Fruit fly (Drosophila melanogaster) whole organism, adult: ENCODE measurements around the gene CG31954.

Source experiments
- CG11617 ChIP-seq: fragments of 200-800 bp; sonication (Bioruptor generic); optimal IDR thresholded peaks from 2 replicates; lab custom pipeline; 2017; ENCODE audit warnings: mild to moderate bottlenecking, missing biosample characterization, missing genetic modification reagents, missing genetic modification characterization
- CG12768 ChIP-seq: fragments of 200-800 bp; sonication (Bioruptor generic); optimal IDR thresholded peaks from 2 replicates; lab custom pipeline; 2017; ENCODE audit warnings: missing biosample characterization, missing genetic modification characterization, mild to moderate bottlenecking, moderate library complexity, missing genetic modification reagents
- CG14711 ChIP-seq: fragments of 200-800 bp; sonication (Bioruptor generic); optimal IDR thresholded peaks from 2 replicates; lab custom pipeline; 2018; ENCODE audit warnings: missing biosample characterization, mild to moderate bottlenecking, missing genetic modification characterization, moderate library complexity
- CG1620 ChIP-seq: fragments of 200-800 bp; sonication (Bioruptor generic); optimal IDR thresholded peaks from 2 replicates; lab custom pipeline; 2016; ENCODE audit warnings: missing biosample characterization, missing genetic modification characterization
- CG33017 ChIP-seq: fragments of 200-800 bp; sonication (Bioruptor generic); optimal IDR thresholded peaks from 2 replicates; lab custom pipeline; 2018; ENCODE audit warnings: missing biosample characterization, mild to moderate bottlenecking, missing genetic modification characterization, moderate library complexity
- CG5204 ChIP-seq: fragments of 200-800 bp; sonication (Bioruptor generic); optimal IDR thresholded peaks from 2 replicates; lab custom pipeline; 2016; ENCODE audit warnings: missing biosample characterization, missing genetic modification characterization
- CG7045 ChIP-seq: fragments of 200-800 bp; sonication (Bioruptor generic); optimal IDR thresholded peaks from 2 replicates; lab custom pipeline; 2017; ENCODE audit warnings: missing biosample characterization, mild to moderate bottlenecking, missing genetic modification characterization
- CG7101 ChIP-seq: fragments of 200-800 bp; sonication (Bioruptor generic); optimal IDR thresholded peaks from 2 replicates; lab custom pipeline; 2018; ENCODE audit warnings: missing biosample characterization, mild to moderate bottlenecking, missing genetic modification characterization, moderate library complexity
- Clk ChIP-seq: fragments of 200-800 bp; sonication (Bioruptor generic); optimal IDR thresholded peaks from 2 replicates; lab custom pipeline; 2017; ENCODE audit warnings: missing biosample characterization, missing genetic modification characterization
- Crg-1 ChIP-seq: fragments of 200-800 bp; sonication (Bioruptor generic); optimal IDR thresholded peaks from 2 replicates; lab custom pipeline; 2016; ENCODE audit warnings: missing biosample characterization, missing genetic modification characterization
- Hr96 ChIP-seq: fragments of 200-800 bp; sonication (Bioruptor generic); optimal IDR thresholded peaks from 2 replicates; lab custom pipeline; 2016; ENCODE audit warnings: missing biosample characterization, missing genetic modification characterization
- Mnt ChIP-seq: fragments of 200-800 bp; sonication (Bioruptor generic); optimal IDR thresholded peaks from 2 replicates; lab custom pipeline; 2016; ENCODE audit warnings: missing biosample characterization, mild to moderate bottlenecking, missing genetic modification characterization
- bab1 ChIP-seq: fragments of 200-800 bp; sonication (Bioruptor generic); optimal IDR thresholded peaks from 3 replicates; lab custom pipeline; 2019; ENCODE audit warnings: missing biosample characterization, mild to moderate bottlenecking, missing genetic modification characterization, moderate library complexity
- cic ChIP-seq: fragments of 200-800 bp; sonication (Bioruptor generic); optimal IDR thresholded peaks from 2 replicates; lab custom pipeline; 2017; ENCODE audit warnings: missing biosample characterization, mild to moderate bottlenecking, missing genetic modification characterization, moderate library complexity
- cnc ChIP-seq, 2 experiments: fragments of >200 bp; optimal IDR thresholded peaks; 2 replicates each; lab custom pipeline; 2017
- kay ChIP-seq: fragments of 200-800 bp; sonication (Bioruptor generic); peaks from one replicate; lab custom pipeline; 2016; ENCODE audit warnings: missing biosample characterization, missing genetic modification characterization, borderline replicate concordance
- ovo ChIP-seq: fragments of 200-800 bp; sonication (Bioruptor generic); optimal IDR thresholded peaks from 2 replicates; lab custom pipeline; 2016; ENCODE audit warnings: missing biosample characterization, missing genetic modification characterization
- pad ChIP-seq: fragments of 200-800 bp; sonication (Bioruptor generic); optimal IDR thresholded peaks from 3 replicates; lab custom pipeline; 2017; ENCODE audit warnings: missing biosample characterization, missing genetic modification characterization, mild to moderate bottlenecking, moderate library complexity, missing genetic modification reagents
- tj ChIP-seq: fragments of 200-800 bp; sonication (Bioruptor generic); optimal IDR thresholded peaks from 3 replicates; lab custom pipeline; 2017; ENCODE audit warnings: missing biosample characterization, mild to moderate bottlenecking, missing genetic modification characterization, moderate library complexity
- toe ChIP-seq: fragments of 200-800 bp; sonication (Bioruptor generic); optimal IDR thresholded peaks from 2 replicates; lab custom pipeline; 2016; ENCODE audit warnings: missing biosample characterization, missing genetic modification characterization

The CG31954 gene

DNA sequence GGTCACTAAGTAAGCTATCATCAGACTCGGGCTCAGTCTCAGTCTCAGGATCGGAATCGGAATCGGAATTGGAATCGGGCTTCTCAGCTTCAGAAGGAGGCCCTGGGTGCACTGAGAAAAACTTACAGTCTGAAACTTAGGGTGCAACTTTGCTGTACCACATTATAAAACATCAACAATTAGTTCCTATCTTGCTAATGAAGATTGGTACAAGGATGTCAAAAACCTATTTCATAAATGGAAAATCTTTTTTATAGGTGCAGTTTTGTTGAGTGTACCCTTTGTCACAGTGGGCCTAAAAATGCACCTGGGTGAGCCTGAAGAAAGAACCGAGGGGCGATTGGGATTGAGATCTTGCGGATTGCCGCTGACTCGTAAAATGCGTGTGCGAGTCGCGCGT lies 42.9 kb upstream of the CG31954 start:
- TF ChIP-seq kay (no peak), CG14711 (no peak), Clk (GFP tag; lab: Kevin White, UChicago) (no peak), tj (GFP tag; lab: Kevin White, UChicago) (no peak), CG1620 (GFP tag; lab: Kevin White, UChicago) (no peak), Crg-1 (no peak), CG7101 (no peak), CG12768 (GFP tag; lab: Kevin White, UChicago) (no peak), Hr96 (GFP tag; lab: Kevin White, UChicago) (no peak), pad (GFP tag; lab: Kevin White, UChicago) (no peak), Mnt (GFP tag; lab: Kevin White, UChicago) (no peak), CG7045 (GFP tag; lab: Kevin White, UChicago) (no peak)

DNA sequence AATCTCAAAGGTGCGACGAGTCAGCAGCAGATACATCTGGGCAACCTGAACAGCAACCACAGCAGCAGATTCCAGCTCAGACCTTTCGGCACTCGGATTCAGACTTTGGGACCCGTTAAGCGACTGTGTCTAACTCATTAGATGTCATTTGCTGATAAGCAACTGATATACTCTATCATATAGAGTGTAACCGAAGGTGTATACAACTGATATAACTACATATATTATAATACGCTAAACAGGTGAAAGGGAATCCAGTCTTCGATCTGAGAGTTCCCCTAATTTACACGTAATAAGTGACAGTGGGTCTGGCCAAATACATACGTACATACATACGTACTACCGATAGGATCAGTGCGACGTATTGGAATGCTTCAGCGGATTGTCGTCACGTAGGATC lies 40.7 kb upstream of the CG31954 start:
- TF ChIP-seq toe (GFP tag; lab: Kevin White, UChicago) (no peak), CG12768 (GFP tag; lab: Kevin White, UChicago) (no peak), Crg-1 (no peak)

DNA sequence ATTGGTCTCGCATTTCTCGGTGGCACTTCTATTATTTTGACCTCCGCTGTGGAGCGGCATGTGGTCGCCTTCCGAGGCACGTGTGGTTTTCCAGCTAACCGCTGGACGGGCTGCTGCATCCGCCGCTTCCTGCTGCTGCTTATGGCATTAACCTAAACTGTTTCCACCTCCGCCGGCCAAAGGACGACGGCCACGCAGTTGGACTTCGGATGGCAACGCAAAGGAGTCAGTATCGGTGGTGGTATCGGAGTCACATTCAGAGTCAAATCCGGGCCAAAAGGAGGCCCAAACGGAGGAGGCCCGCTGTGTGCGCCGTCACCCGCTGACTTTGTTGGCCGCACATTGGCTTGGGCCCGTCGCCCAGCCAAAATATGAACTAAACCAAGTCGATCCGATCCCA lies 39.8 kb upstream of the CG31954 start:
- no peak for TF ChIP-seq kay
- no peak for TF ChIP-seq Mnt (GFP tag; lab: Kevin White, UChicago)
- TF ChIP-seq Clk (GFP tag; lab: Kevin White, UChicago), result no peak
- TF ChIP-seq cic, result no peak
- no peak for TF ChIP-seq pad (GFP tag; lab: Kevin White, UChicago)
- TF ChIP-seq CG7045 (GFP tag; lab: Kevin White, UChicago), result no peak
- TF ChIP-seq tj (GFP tag; lab: Kevin White, UChicago), result no peak
- no peak for TF ChIP-seq CG1620 (GFP tag; lab: Kevin White, UChicago)
- TF ChIP-seq CG12768 (GFP tag; lab: Kevin White, UChicago), result no peak
- no peak for TF ChIP-seq bab1 (GFP tag; lab: Kevin White, UChicago)
- TF ChIP-seq cnc (optimal IDR thresholded peaks at IDR 0.05; lab: Kevin White, UChicago), result no peak
- no peak for TF ChIP-seq CG11617

DNA sequence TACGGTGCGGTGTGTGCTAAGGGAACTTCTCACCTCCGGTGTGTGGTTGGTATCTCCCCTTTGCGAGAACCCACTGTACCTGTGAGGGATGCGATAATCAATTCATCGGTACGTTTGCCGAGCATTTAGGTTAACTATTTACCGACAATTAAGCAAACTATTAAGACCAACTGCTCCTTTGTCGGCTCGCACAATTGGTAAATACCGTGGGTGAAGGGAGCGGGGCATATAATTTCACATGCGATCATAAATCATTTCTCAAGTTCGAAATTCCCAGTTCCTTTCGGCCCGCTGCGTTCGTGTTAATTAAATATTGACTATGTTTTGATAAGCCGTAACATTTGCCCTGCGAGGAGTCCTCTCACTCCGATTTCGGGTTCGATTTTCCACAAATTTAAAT lies 39.0 kb upstream of the CG31954 start:
- no peak for TF ChIP-seq cnc (optimal IDR thresholded peaks at IDR 0.05; lab: Kevin White, UChicago)
- no peak for TF ChIP-seq tj (GFP tag; lab: Kevin White, UChicago)
- no peak for TF ChIP-seq CG12768 (GFP tag; lab: Kevin White, UChicago)
- TF ChIP-seq CG7101, result no peak
- no peak for TF ChIP-seq Hr96 (GFP tag; lab: Kevin White, UChicago)
- no peak for TF ChIP-seq CG11617
- TF ChIP-seq pad (GFP tag; lab: Kevin White, UChicago), result no peak
- TF ChIP-seq cic, result no peak
- TF ChIP-seq kay, result no peak
- TF ChIP-seq Clk (GFP tag; lab: Kevin White, UChicago), result no peak
- no peak for TF ChIP-seq Mnt (GFP tag; lab: Kevin White, UChicago)
- TF ChIP-seq toe (GFP tag; lab: Kevin White, UChicago), result no peak
- TF ChIP-seq CG33017 (tag; lab: Kevin White, UChicago), result no peak
- no peak for TF ChIP-seq CG5204
- TF ChIP-seq CG1620 (GFP tag; lab: Kevin White, UChicago), result no peak
- TF ChIP-seq bab1 (GFP tag; lab: Kevin White, UChicago), result no peak
- no peak for TF ChIP-seq CG7045 (GFP tag; lab: Kevin White, UChicago)
- TF ChIP-seq ovo (GFP tag; lab: Kevin White, UChicago), result no peak
- TF ChIP-seq Crg-1, result no peak

DNA sequence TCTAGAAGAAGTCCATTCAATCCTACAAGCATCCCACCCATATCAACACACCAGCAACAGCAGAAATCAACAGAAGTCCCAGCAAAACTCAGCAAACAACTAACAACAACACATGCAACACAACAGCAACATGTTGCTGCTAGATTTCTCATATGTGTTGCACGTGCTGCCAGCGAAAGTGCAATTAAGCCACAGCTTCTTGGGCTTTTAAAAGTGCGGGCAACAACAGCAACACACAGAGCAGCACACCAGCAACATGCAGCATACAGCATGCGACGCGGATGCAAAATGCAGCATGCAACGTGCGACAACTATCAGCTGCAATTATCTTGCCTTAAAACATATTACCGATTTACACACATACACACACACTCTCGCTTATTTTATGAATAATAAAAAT lies 37.6 kb upstream of the CG31954 start:
- TF ChIP-seq Hr96 (GFP tag; lab: Kevin White, UChicago) (no peak), bab1 (GFP tag; lab: Kevin White, UChicago) (no peak), cnc (optimal IDR thresholded peaks at IDR 0.05; lab: Kevin White, UChicago) (no peak), CG7101 (no peak), CG7045 (GFP tag; lab: Kevin White, UChicago) (no peak), cic (no peak), CG12768 (GFP tag; lab: Kevin White, UChicago) (no peak), CG11617 (no peak), ovo (GFP tag; lab: Kevin White, UChicago) (no peak), CG14711 (no peak), pad (GFP tag; lab: Kevin White, UChicago) (no peak), CG33017 (tag; lab: Kevin White, UChicago) (no peak), CG5204 (no peak)

DNA sequence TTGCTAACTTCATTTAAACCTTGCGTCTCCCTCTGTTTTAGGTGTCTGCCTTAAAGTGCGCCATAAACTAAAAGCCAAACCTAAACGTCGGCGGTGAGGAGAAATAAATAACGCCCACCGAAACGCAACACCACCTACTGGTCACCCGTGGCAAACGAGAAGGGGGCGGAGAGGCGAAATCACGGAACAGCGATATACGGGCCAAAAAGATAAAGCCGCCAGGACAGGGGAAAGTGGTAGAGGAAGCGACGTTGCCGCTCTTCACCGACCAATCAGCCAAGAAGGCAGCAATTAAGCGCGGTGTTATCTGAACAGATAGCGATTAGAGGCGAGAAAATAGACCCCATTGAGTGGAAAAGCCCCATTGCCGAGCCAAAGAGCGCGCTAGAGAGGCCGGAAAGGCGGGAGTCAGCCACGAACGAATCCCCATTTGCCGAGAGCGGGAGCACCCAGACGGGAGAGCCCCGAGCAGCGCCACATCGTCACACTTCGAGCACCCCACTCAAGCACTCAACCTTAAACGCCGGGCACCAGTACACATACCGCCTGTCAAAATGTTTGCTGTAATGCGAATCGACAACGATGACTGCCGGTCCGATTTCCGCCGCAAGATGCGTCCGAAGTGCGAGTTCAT lies 35.2 kb upstream of the CG31954 start:
- peak; percentile 22 for TF ChIP-seq pad (GFP tag; lab: Kevin White, UChicago)
- TF ChIP-seq CG33017 (tag; lab: Kevin White, UChicago), result no peak

DNA sequence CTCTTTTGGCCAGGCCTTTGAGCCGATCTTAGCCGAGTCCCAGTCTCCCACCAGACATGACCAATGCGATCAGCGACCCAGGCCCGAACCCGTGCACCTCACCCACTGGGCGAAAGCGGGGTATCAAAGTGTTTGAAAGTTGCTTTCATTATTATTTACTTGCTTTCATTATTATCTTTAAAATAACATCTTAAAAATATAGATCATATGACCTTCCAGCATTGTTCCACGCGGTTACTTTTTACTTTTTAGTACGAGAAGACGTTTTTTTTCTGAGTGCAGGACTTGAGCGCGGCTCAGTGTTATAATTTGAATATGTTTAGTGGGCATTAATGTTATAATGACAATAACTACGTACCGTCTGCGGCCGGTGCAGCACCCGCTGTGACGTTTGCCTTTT lies 33.2 kb upstream of the CG31954 start:
- no peak for TF ChIP-seq pad (GFP tag; lab: Kevin White, UChicago)
- no peak for TF ChIP-seq toe (GFP tag; lab: Kevin White, UChicago)
- TF ChIP-seq Crg-1, result no peak
- no peak for TF ChIP-seq cic
- TF ChIP-seq Hr96 (GFP tag; lab: Kevin White, UChicago), result no peak
- no peak for TF ChIP-seq tj (GFP tag; lab: Kevin White, UChicago)
- TF ChIP-seq cnc (optimal IDR thresholded peaks at IDR 0.05; lab: Kevin White, UChicago), result no peak
- TF ChIP-seq CG14711, result no peak
- TF ChIP-seq CG1620 (GFP tag; lab: Kevin White, UChicago), result no peak
- no peak for TF ChIP-seq CG5204
- TF ChIP-seq kay, result no peak
- no peak for TF ChIP-seq CG12768 (GFP tag; lab: Kevin White, UChicago)
